Worm (Caenorhabditis elegans): ENCODE data around the gene R10E8.3.
A peak's percentile ranks its signal among the peaks of the same experiment; 100 is the strongest.

Gene R10E8.3

ce11 chrV:18246077-18246476, 9.5 kb upstream of the R10E8.3 start:
- no peak for TF ChIP-seq lir-1 (GFP tag; conservative IDR thresholded peaks at IDR 0.05)
- TF ChIP-seq snpc-1.1 (tag; optimal IDR thresholded peaks at IDR 0.05; ENCODE audit: insufficient read depth): no peak
- no peak for TF ChIP-seq madf-6 (GFP tag; IDR thresholded peaks at IDR 0.05)
- TF ChIP-seq nhr-80 (tag; optimal IDR thresholded peaks at IDR 0.05): peak; percentile 31
- no peak for TF ChIP-seq attf-5 (GFP tag; optimal IDR thresholded peaks at IDR 0.05)
- TF ChIP-seq lin-40 (tag; optimal IDR thresholded peaks at IDR 0.05): no peak
- no peak for TF ChIP-seq Y53G8AR.9 (GFP tag; conservative IDR thresholded peaks at IDR 0.05)
- TF ChIP-seq unc-130 (GFP tag; optimal IDR thresholded peaks at IDR 0.05): no peak

DNA sequence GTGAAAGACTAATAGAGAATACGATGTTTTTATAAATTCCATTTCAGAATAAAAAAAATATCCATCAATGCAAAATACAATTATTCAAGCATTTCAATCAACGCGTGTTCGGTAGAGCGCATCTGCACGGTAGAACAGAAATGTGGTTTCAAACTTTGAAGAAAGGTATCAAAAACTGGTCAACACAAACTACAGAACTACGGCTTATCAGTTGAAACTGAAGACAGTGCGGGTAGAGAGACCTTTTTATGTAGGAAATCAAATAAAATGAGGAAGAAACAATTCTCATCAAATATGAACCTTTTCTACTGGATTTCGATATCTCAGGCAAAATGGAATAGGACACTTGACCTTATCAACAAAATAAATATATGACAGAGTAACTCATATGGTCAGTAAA, 7.8 kb upstream of the R10E8.3 start:
- TF ChIP-seq egl-44 (GFP tag; IDR thresholded peaks at IDR 0.05) (no peak), nhr-80 (tag; optimal IDR thresholded peaks at IDR 0.05) (peak; percentile 57), cebp-1 (GFP tag; IDR thresholded peaks at IDR 0.05) (no peak), cebp-1 (tag; optimal IDR thresholded peaks at IDR 0.05) (no peak), sptf-2 (GFP tag; optimal IDR thresholded peaks at IDR 0.05) (no peak), atf-7 (tag; optimal IDR thresholded peaks at IDR 0.05) (no peak)

DNA sequence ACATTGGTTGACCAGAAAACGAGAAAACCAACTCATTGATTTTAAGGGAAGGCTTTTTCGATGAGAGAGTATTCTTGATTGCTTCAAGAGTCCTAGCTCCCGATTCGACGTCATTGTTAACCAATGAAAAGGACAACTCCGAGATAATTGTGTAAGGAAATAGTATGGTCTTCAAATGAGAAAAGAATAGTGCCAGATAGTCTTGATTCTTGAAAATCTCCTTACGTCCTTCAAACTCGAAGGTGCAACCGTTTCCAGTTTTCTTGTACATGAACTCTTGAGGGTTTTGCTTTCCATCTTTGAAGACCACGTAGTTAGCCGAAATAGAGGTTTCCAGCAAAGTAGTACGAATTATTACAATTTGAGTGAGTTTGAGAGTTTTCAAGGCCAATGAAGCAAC, 6.7 kb upstream of the R10E8.3 start:
- no peak for TF ChIP-seq B0035.1 (tag; optimal IDR thresholded peaks at IDR 0.05)

DNA sequence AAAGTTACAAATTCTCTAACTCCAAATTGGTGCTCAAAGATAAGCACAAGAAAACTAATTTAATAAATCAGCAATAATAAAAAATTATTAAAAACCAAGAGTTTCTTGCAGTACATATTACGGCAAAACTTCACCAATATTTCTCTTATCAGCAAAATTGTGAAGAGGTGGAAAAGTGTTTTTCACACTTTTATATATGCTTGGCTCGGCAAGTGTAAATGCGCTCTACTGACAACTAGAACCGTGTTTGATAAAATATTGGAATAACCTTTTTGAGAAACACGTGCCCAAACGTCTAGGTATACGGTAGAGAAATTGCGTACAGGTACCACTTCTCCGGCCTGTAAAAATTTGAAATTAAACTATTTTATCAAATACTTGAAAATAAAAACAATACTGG, 4.8 kb upstream of the R10E8.3 start, which contains the start of gene R10E8.8:
TSS of gene R10E8.8 (minus strand) at position 343 of the 400 bp plus-strand sequence.
- no peak for TF ChIP-seq Y95B8A.8 (GFP tag; IDR thresholded peaks at IDR 0.05)
- no peak for TF ChIP-seq die-1 (tag; optimal IDR thresholded peaks at IDR 0.05)
- peak in 1 of 2 experiments; percentile 5 for TF ChIP-seq let-607 (tag; optimal IDR thresholded peaks at IDR 0.05)
- TF ChIP-seq nhr-80 (tag; optimal IDR thresholded peaks at IDR 0.05): peak; percentile 65
- TF ChIP-seq attf-5 (GFP tag; optimal IDR thresholded peaks at IDR 0.05): peak; percentile 26
- TF ChIP-seq mcd-1 (GFP tag; IDR thresholded peaks at IDR 0.05): peak; percentile 61; the same call in 1 of the 2 replicates
- TF ChIP-seq let-526 (GFP tag; IDR thresholded peaks at IDR 0.05): no peak
- no peak for TF ChIP-seq lin-40 (tag; optimal IDR thresholded peaks at IDR 0.05)
- no peak for TF ChIP-seq dpl-1 (GFP tag; optimal IDR thresholded peaks at IDR 0.05)
- no peak for TF ChIP-seq B0261.1 (tag; optimal IDR thresholded peaks at IDR 0.05)
- no peak for TF ChIP-seq bed-2 (GFP tag; IDR thresholded peaks at IDR 0.05)
- no peak for TF ChIP-seq nfyb-1 (GFP tag; IDR thresholded peaks at IDR 0.05)
- TF ChIP-seq hsf-1 (GFP tag; IDR thresholded peaks at IDR 0.05): no peak
- TF ChIP-seq unc-130 (GFP tag; optimal IDR thresholded peaks at IDR 0.05): no peak
- TF ChIP-seq lin-35 (GFP tag; optimal IDR thresholded peaks at IDR 0.05): no peak
- TF ChIP-seq F22D6.2 (tag; optimal IDR thresholded peaks at IDR 0.05): no peak
- no peak for TF ChIP-seq dox-1 (GFP tag; IDR thresholded peaks at IDR 0.05)
- TF ChIP-seq cebp-1 (GFP tag; IDR thresholded peaks at IDR 0.05): no peak
- peak; percentile 14 for TF ChIP-seq cebp-1 (tag; optimal IDR thresholded peaks at IDR 0.05)
- TF ChIP-seq F33H1.4 (GFP tag; IDR thresholded peaks at IDR 0.05): no peak
- TF ChIP-seq ztf-25 (GFP tag; IDR thresholded peaks at IDR 0.05): no peak
- TF ChIP-seq lir-1 (GFP tag; conservative IDR thresholded peaks at IDR 0.05): no peak
- no peak for TF ChIP-seq mel-28 (tag; optimal IDR thresholded peaks at IDR 0.05; ENCODE audit: borderline replicate concordance)
- TF ChIP-seq zfh-2 (GFP tag; conservative IDR thresholded peaks at IDR 0.05): no peak

DNA sequence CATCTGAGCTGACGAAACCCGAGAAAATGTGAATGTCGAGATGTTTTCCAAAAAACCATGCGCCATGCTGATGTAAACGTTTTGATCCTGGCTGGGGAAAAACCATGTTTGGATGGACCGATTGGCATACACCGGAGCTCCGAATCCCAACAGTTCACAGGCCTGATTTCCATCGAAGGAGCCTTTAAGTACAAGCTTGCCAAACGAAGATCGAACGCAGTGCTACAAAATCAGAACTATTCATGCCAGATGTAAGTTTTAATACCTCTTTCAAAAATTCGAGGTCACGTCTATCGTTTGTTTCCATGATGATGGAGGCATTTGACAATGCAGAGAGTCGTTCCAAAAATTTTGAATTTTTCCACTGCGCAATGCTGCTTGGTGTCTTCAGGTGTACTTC, 756 bp downstream of the R10E8.3 start:
- TF ChIP-seq aptf-2 (GFP tag; conservative IDR thresholded peaks at IDR 0.05) (no peak), dox-1 (GFP tag; IDR thresholded peaks at IDR 0.05) (no peak), aptf-3 (GFP tag; IDR thresholded peaks at IDR 0.05) (no peak), atf-7 (tag; optimal IDR thresholded peaks at IDR 0.05) (no peak), xnd-1 (tag; optimal IDR thresholded peaks at IDR 0.05) (no peak), tbx-9 (tag; optimal IDR thresholded peaks at IDR 0.05; ENCODE audit: borderline replicate concordance) (no peak), madf-6 (GFP tag; IDR thresholded peaks at IDR 0.05) (no peak), rec-8 (tag; optimal IDR thresholded peaks at IDR 0.05) (no peak), unc-130 (GFP tag; optimal IDR thresholded peaks at IDR 0.05) (no peak), snpc-1.3 (tag; optimal IDR thresholded peaks at IDR 0.05; ENCODE audit: insufficient read depth) (no peak), snpc-3.4 (tag; optimal IDR thresholded peaks at IDR 0.05) (no peak), ceh-40 (GFP tag; IDR thresholded peaks at IDR 0.05) (no peak), F52B5.7 (tag; optimal IDR thresholded peaks at IDR 0.05) (no peak), rcor-1 (GFP tag; IDR thresholded peaks at IDR 0.05) (no peak)
